Fruit fly (Drosophila melanogaster): Measurements from ENCODE around the gene eIF4E1.

eIF4E1 gene

DNA sequence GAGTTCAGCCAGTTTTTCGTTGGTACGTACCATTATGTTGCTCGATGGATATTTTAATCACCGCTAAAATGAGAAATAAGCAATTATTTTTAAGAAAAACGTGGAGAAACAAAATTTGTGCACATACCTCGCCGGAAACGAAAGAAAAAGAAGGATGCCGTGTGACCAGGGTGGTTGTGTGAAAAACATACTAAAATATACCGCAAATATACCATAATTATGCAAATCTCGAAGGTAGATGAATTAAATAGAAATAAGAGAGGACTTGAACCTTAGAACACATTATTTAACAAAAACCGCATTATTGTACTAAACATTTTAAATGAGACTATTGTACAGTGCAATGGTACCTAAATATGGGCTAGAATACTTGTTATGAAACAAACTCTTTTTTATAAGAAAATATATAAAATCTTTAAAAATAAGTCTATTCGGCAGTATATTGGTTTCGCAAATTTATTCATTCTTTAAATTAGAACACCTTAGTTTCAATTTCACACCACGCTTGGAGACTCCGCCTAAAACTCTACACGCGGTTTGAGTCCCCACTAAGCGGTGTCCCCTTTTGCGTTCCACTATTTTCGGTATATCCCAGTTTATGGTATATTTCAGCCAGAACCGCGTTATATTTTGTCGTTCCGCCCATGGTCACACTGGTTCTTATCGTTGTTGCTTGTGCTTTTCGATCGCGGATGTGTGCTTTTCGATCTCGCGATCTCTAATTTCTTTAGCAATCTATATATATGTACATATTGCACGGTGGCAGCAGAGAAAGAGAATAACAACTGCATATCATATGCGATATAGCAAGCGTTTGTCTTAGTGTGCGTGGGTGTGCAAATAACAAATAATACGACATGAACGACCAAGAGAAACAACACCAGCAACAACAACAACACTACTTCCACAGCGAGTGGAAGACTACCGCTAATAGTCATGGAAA lies 27.7 kb upstream of the eIF4E1 start, which contains the start of the genes RpS17 and MTF-1 (continued):
- no peak for TF ChIP-seq bigmax (GFP tag; optimal IDR thresholded peaks at IDR 0.05)
- peak; percentile 70 for TF ChIP-seq onecut (GFP tag; IDR thresholded peaks at IDR 0.05)
- no peak for TF ChIP-seq CG18476 (GFP tag; optimal IDR thresholded peaks at IDR 0.05)
- TF ChIP-seq D (optimal IDR thresholded peaks at IDR 0.05), result no peak
- no peak for TF ChIP-seq D (GFP tag; optimal IDR thresholded peaks at IDR 0.05)
- TF ChIP-seq ind (GFP tag; optimal IDR thresholded peaks at IDR 0.05), result no peak
- no peak for TF ChIP-seq CG11247 (GFP tag; IDR thresholded peaks at IDR 0.05)
- 0 out of 3 replicates have a peak, but pooled peaks have one; percentile 35 for TF ChIP-seq Optix (GFP tag; IDR thresholded peaks at IDR 0.05)
- TF ChIP-seq kah (GFP tag; optimal IDR thresholded peaks at IDR 0.05), result peak; percentile 57
- peak; percentile 44 for TF ChIP-seq phol (tag; optimal IDR thresholded peaks at IDR 0.05)
- TF ChIP-seq tio (GFP tag; optimal IDR thresholded peaks at IDR 0.05), result peak; percentile 47
- TF ChIP-seq CG10654 (GFP tag; optimal IDR thresholded peaks at IDR 0.05), result no peak
- TF ChIP-seq CG15696 (tag; optimal IDR thresholded peaks at IDR 0.05), result no peak
- TF ChIP-seq CG18599 (GFP tag; optimal IDR thresholded peaks at IDR 0.05), result peak; percentile 44
- peak; percentile 44 for TF ChIP-seq dmrt11E (tag; optimal IDR thresholded peaks at IDR 0.05)
- TF ChIP-seq Fer2 (tag; optimal IDR thresholded peaks at IDR 0.05), result no peak
- TF ChIP-seq Taf1 (GFP tag; IDR thresholded peaks at IDR 0.05), result no peak
- TF ChIP-seq ci (GFP tag; IDR thresholded peaks at IDR 0.05), result peak; percentile 90
- no peak for TF ChIP-seq wor (GFP tag; IDR thresholded peaks at IDR 0.05)
- TF ChIP-seq CG10321 (GFP tag; IDR thresholded peaks at IDR 0.05), result peak; percentile 39; the same call in 1 of the 2 replicates
- no peak for TF ChIP-seq z (GFP tag; IDR thresholded peaks at IDR 0.05)
- peak; percentile 91 for TF ChIP-seq CG34376 (GFP tag; optimal IDR thresholded peaks at IDR 0.05)
- TF ChIP-seq CG6765 (GFP tag; optimal IDR thresholded peaks at IDR 0.05), result peak; percentile 73
- TF ChIP-seq CG1647 (GFP tag; optimal IDR thresholded peaks at IDR 0.05), result no peak
- TF ChIP-seq Elba2 (GFP tag; optimal IDR thresholded peaks at IDR 0.05), result no peak
- TF ChIP-seq fru (optimal IDR thresholded peaks at IDR 0.05), result no peak
- TF ChIP-seq cg (GFP tag; optimal IDR thresholded peaks at IDR 0.05), result peak; percentile 14
- no peak for TF ChIP-seq ssp (GFP tag; IDR thresholded peaks at IDR 0.05)
- no peak for TF ChIP-seq tll (GFP tag; optimal IDR thresholded peaks at IDR 0.05)
- peak; percentile 10 for TF ChIP-seq Deaf1 (tag; optimal IDR thresholded peaks at IDR 0.05)
- TF ChIP-seq shn (GFP tag; optimal IDR thresholded peaks at IDR 0.05), result peak; percentile 2
- TF ChIP-seq CG4404 (GFP tag; IDR thresholded peaks at IDR 0.05), result no peak
- no peak for TF ChIP-seq CG10979 (tag; optimal IDR thresholded peaks at IDR 0.05)
- peak in 1 of 2 experiments; percentile 57 for TF ChIP-seq Pdp1 (GFP tag; optimal IDR thresholded peaks at IDR 0.05)
- TF ChIP-seq Hey (tag; optimal IDR thresholded peaks at IDR 0.05), result no peak
- peak; percentile 88 for TF ChIP-seq sens (GFP tag)
- peak; percentile 37 for TF ChIP-seq CG10366 (GFP tag; IDR thresholded peaks at IDR 0.05)
- TF ChIP-seq CG7839 (tag; optimal IDR thresholded peaks at IDR 0.05), result peak; percentile 37
- peak; percentile 52 for TF ChIP-seq CrebB (tag; optimal IDR thresholded peaks at IDR 0.05)
- TF ChIP-seq Drgx (GFP tag; IDR thresholded peaks at IDR 0.05), result no peak
- TF ChIP-seq Rfx (GFP tag; IDR thresholded peaks at IDR 0.05), result peak; percentile 70
- peak; percentile 27 for TF ChIP-seq HLHmδ (GFP tag; optimal IDR thresholded peaks at IDR 0.05)
- no peak for TF ChIP-seq nerfin-2 (GFP tag; IDR thresholded peaks at IDR 0.05; ENCODE audit: partially characterized antibody)
- TF ChIP-seq Dip3 (GFP tag; optimal IDR thresholded peaks at IDR 0.05), result peak; percentile 17
- TF ChIP-seq Dip2 (GFP tag; IDR thresholded peaks at IDR 0.05), result no peak
- TF ChIP-seq Med (GFP tag), result peak; percentile 92
- TF ChIP-seq CG9797 (GFP tag; optimal IDR thresholded peaks at IDR 0.05), result peak; percentile 85
- no peak for TF ChIP-seq CG10274 (GFP tag; optimal IDR thresholded peaks at IDR 0.05)
- no peak for TF ChIP-seq Ada2b (GFP tag; IDR thresholded peaks at IDR 0.05)
- no peak for TF ChIP-seq ham (GFP tag; IDR thresholded peaks at IDR 0.05)
